Worm (Caenorhabditis elegans) whole organism, young adult: ENCODE data around the gene K11H12.1.

ENCODE experiments used
- B0019.2 ChIP-seq: fragments of 200-800 bp; sonication (Bioruptor generic); conservative IDR thresholded peaks from 2 replicates; pipeline ENCODE4 v1.3.6; 2022; ENCODE audit warnings: missing genetic modification reagents, missing genetic modification characterization, missing compliant biosample characterization
- B0035.1 ChIP-seq: sonication (generic microtip); optimal IDR thresholded peaks from 2 replicates; lab custom pipeline; 2016; ENCODE audit warnings: missing genetic modification characterization, mild to moderate bottlenecking, missing compliant biosample characterization, missing genotype, missing genetic modification reagents
- C06A6.2 ChIP-seq: fragments of 200-800 bp; sonication (Bioruptor generic); conservative IDR thresholded peaks from 2 replicates; pipeline ENCODE4 v1.3.6; 2022; ENCODE audit warnings: missing genetic modification characterization, missing compliant biosample characterization
- F22D6.2 ChIP-seq: sonication (generic microtip); optimal IDR thresholded peaks from 2 replicates; lab custom pipeline; 2016; ENCODE audit warnings: mild to moderate bottlenecking, missing genetic modification characterization, missing compliant biosample characterization
- F33H1.4 ChIP-seq: fragments of 200-800 bp; sonication (Bioruptor generic); IDR thresholded peaks from 2 replicates; pipeline ENCODE4 v1.3.6; 2022; ENCODE audit warnings: missing genetic modification reagents, missing genetic modification characterization, missing compliant biosample characterization
- F37B4.10 ChIP-seq: fragments of 200-800 bp; sonication (Bioruptor generic); IDR thresholded peaks from 2 replicates; pipeline ENCODE4 v1.3.6; 2022; ENCODE audit warnings: missing genetic modification characterization, missing compliant biosample characterization
- F49E8.2 ChIP-seq: sonication (generic microtip); optimal IDR thresholded peaks from 3 replicates; lab custom pipeline; 2017; ENCODE audit warnings: missing genetic modification characterization, mild to moderate bottlenecking, missing compliant biosample characterization, antibody characterized with exemption, moderate library complexity; ENCODE audit not compliant: insufficient read depth
- F57A8.1 ChIP-seq: fragments of 200-800 bp; sonication (Bioruptor generic); optimal IDR thresholded peaks from 2 replicates; lab custom pipeline; 2018; ENCODE audit warnings: mild to moderate bottlenecking, missing genetic modification characterization, moderate library complexity, missing compliant biosample characterization
- Y53F4B.3 ChIP-seq: fragments of 200-800 bp; sonication (Bioruptor generic); IDR thresholded peaks from 2 replicates; pipeline ENCODE4 v1.3.6; 2022; ENCODE audit warnings: missing genetic modification reagents, missing genetic modification characterization, missing compliant biosample characterization
- Y56A3A.18 ChIP-seq: fragments of 200-800 bp; sonication (Bioruptor generic); IDR thresholded peaks from 2 replicates; pipeline ENCODE4 v1.3.6; 2022; ENCODE audit warnings: missing genetic modification reagents, missing genetic modification characterization, missing compliant biosample characterization
- Y95B8A.8 ChIP-seq: fragments of 200-800 bp; sonication (Bioruptor generic); IDR thresholded peaks from 2 replicates; pipeline ENCODE4 v1.3.6; 2022; ENCODE audit warnings: missing genetic modification reagents, missing genetic modification characterization, missing compliant biosample characterization
- ZK185.1 ChIP-seq: sonication (generic microtip); optimal IDR thresholded peaks from 2 replicates; lab custom pipeline; 2016; ENCODE audit warnings: mild to moderate bottlenecking, missing genetic modification characterization, missing compliant biosample characterization; ENCODE audit not compliant: poor library complexity, severe bottlenecking
- akir-1 ChIP-seq: fragments of 200-800 bp; sonication (Bioruptor generic); optimal IDR thresholded peaks from 2 replicates; lab custom pipeline; 2018; ENCODE audit warnings: mild to moderate bottlenecking, missing genetic modification characterization, moderate library complexity, missing compliant biosample characterization
- ama-1 ChIP-seq, 3 experiments: fragments of 150-350 bp in 1 of 3; sonication (generic microtip) in 2 of 3; optimal IDR thresholded peaks; 2 replicates each; lab custom pipeline; 2014 to 2018; ENCODE audit warnings: missing biosample characterization in 2 of 3, missing genetic modification characterization in 2 of 3, missing genetic modification reagents in 2 of 3
- atf-7 ChIP-seq: sonication (generic microtip); optimal IDR thresholded peaks from 2 replicates; lab custom pipeline; 2017; ENCODE audit warnings: mild to moderate bottlenecking, missing genetic modification characterization, missing compliant biosample characterization
- attf-3 ChIP-seq: fragments of 200-800 bp; sonication (Bioruptor generic); conservative IDR thresholded peaks from 2 replicates; pipeline ENCODE4 v1.3.6; 2022; ENCODE audit warnings: missing genetic modification reagents, missing genetic modification characterization, missing compliant biosample characterization
- attf-5 ChIP-seq: fragments of 200-800 bp; sonication (Bioruptor generic); optimal IDR thresholded peaks from 2 replicates; lab custom pipeline; 2018; ENCODE audit warnings: mild to moderate bottlenecking, missing genetic modification characterization, missing compliant biosample characterization
- bed-2 ChIP-seq: fragments of 200-800 bp; sonication (Bioruptor generic); IDR thresholded peaks from 2 replicates; pipeline ENCODE4 v1.3.6; 2022; ENCODE audit warnings: missing genetic modification reagents, missing genetic modification characterization, missing compliant biosample characterization
- ccch-3 ChIP-seq: fragments of 200-800 bp; sonication (Bioruptor generic); optimal IDR thresholded peaks from 2 replicates; lab custom pipeline; 2018; ENCODE audit warnings: mild to moderate bottlenecking, missing genetic modification characterization, missing compliant biosample characterization
- cebp-2 ChIP-seq: fragments of 200-800 bp; sonication (Bioruptor generic); IDR thresholded peaks from 2 replicates; pipeline ENCODE4 v1.3.6; 2022; ENCODE audit warnings: missing genetic modification characterization, missing compliant biosample characterization
- ceh-100 ChIP-seq: fragments of 200-800 bp; sonication (Bioruptor generic); IDR thresholded peaks from 2 replicates; pipeline ENCODE4 v1.3.6; 2022; ENCODE audit warnings: missing genetic modification reagents, missing genetic modification characterization, missing compliant biosample characterization
- ceh-40 ChIP-seq: fragments of 200-800 bp; sonication (Bioruptor generic); IDR thresholded peaks from 2 replicates; pipeline ENCODE4 v1.3.6; 2022; ENCODE audit warnings: missing genetic modification characterization, missing compliant biosample characterization
- ceh-79 ChIP-seq: sonication (generic microtip); optimal IDR thresholded peaks from 2 replicates; lab custom pipeline; 2017; ENCODE audit warnings: mild to moderate bottlenecking, missing genetic modification characterization, missing compliant biosample characterization
- die-1 ChIP-seq: sonication (generic microtip); optimal IDR thresholded peaks from 2 replicates; lab custom pipeline; 2016; ENCODE audit warnings: missing genotype, mild to moderate bottlenecking, missing genetic modification characterization, missing compliant biosample characterization
- dox-1 ChIP-seq: fragments of 200-800 bp; sonication (Bioruptor generic); IDR thresholded peaks from 2 replicates; pipeline ENCODE4 v1.3.6; 2022; ENCODE audit warnings: missing genetic modification reagents, missing genetic modification characterization, missing compliant biosample characterization
- dpl-1 ChIP-seq: fragments of 150-350 bp; optimal IDR thresholded peaks from 2 replicates; lab custom pipeline; 2014; ENCODE audit warnings: missing biosample characterization, missing genetic modification reagents, missing genetic modification characterization
- hlh-26 ChIP-seq: fragments of 200-800 bp; sonication (Bioruptor generic); conservative IDR thresholded peaks from 2 replicates; pipeline ENCODE4 v1.3.6; 2022; ENCODE audit warnings: missing genetic modification reagents, missing genetic modification characterization, missing compliant biosample characterization
- let-607 ChIP-seq, 2 experiments: fragments of 200-800 bp in 1 of 2; sonication (Bioruptor generic) in 1 of 2; sonication (generic microtip) in 1 of 2; optimal IDR thresholded peaks; 2 replicates each; lab custom pipeline; 2016 to 2018; ENCODE audit warnings: mild to moderate bottlenecking in 2 of 2, missing compliant biosample characterization in 2 of 2, missing genetic modification characterization in 2 of 2, moderate library complexity in 2 of 2, missing genotype in 1 of 2
- lin-35 ChIP-seq, 3 experiments: fragments of 150-350 bp in 2 of 3; sonication (generic microtip) in 1 of 3; optimal IDR thresholded peaks; 2 replicates each; lab custom pipeline; 2014 to 2018; ENCODE audit warnings: missing biosample characterization in 3 of 3, missing genetic modification characterization in 3 of 3, missing genetic modification reagents in 3 of 3
- lin-40 ChIP-seq: sonication (generic microtip); optimal IDR thresholded peaks from 2 replicates; lab custom pipeline; 2016; ENCODE audit warnings: missing genetic modification characterization, mild to moderate bottlenecking, missing compliant biosample characterization, missing genotype, missing genetic modification reagents
- lsl-1 ChIP-seq: fragments of 200-800 bp; sonication (Bioruptor generic); optimal IDR thresholded peaks from 2 replicates; lab custom pipeline; 2018; ENCODE audit warnings: mild to moderate bottlenecking, missing genetic modification characterization, moderate library complexity, missing compliant biosample characterization
- madf-6 ChIP-seq: fragments of 200-800 bp; sonication (Bioruptor generic); IDR thresholded peaks from 2 replicates; pipeline ENCODE4 v1.3.6; 2022; ENCODE audit warnings: missing genetic modification reagents, missing genetic modification characterization, missing compliant biosample characterization
- mel-28 ChIP-seq: sonication (generic microtip); optimal IDR thresholded peaks from 2 replicates; lab custom pipeline; 2016; ENCODE audit warnings: borderline replicate concordance, mild to moderate bottlenecking, missing genetic modification characterization, missing compliant biosample characterization
- mxl-1 ChIP-seq: sonication (generic microtip); optimal IDR thresholded peaks from 2 replicates; lab custom pipeline; 2016; ENCODE audit warnings: missing genetic modification characterization, missing compliant biosample characterization
- nfya-2 ChIP-seq: fragments of 200-800 bp; sonication (Bioruptor generic); IDR thresholded peaks from 2 replicates; pipeline ENCODE4 v1.3.6; 2022; ENCODE audit warnings: missing genetic modification reagents, missing genetic modification characterization, missing compliant biosample characterization
- nhr-120 ChIP-seq: fragments of 200-800 bp; sonication (Bioruptor generic); IDR thresholded peaks from 2 replicates; pipeline ENCODE4 v1.3.6; 2022; ENCODE audit warnings: missing genetic modification characterization, missing compliant biosample characterization
- pbrm-1 ChIP-seq: fragments of 200-800 bp; sonication (Bioruptor generic); IDR thresholded peaks from 2 replicates; pipeline ENCODE4 v1.3.6; 2022; ENCODE audit warnings: missing genetic modification reagents, missing genetic modification characterization, missing compliant biosample characterization
- snpc-1.1 ChIP-seq: sonication (generic microtip); optimal IDR thresholded peaks from 2 replicates; lab custom pipeline; 2017; ENCODE audit warnings: missing genetic modification characterization, mild to moderate bottlenecking, missing compliant biosample characterization, antibody characterized with exemption, moderate library complexity, missing genotype, missing genetic modification reagents; ENCODE audit not compliant: insufficient read depth
- snpc-3.4 ChIP-seq: sonication (generic microtip); optimal IDR thresholded peaks from 2 replicates; lab custom pipeline; 2017; ENCODE audit warnings: missing genetic modification characterization, mild to moderate bottlenecking, missing compliant biosample characterization, antibody characterized with exemption, moderate library complexity, missing genotype, missing genetic modification reagents
- sptf-2 ChIP-seq: fragments of 200-800 bp; sonication (Bioruptor generic); optimal IDR thresholded peaks from 2 replicates; lab custom pipeline; 2018; ENCODE audit warnings: mild to moderate bottlenecking, missing genetic modification characterization, missing compliant biosample characterization
- tbx-9 ChIP-seq: sonication (generic microtip); optimal IDR thresholded peaks from 2 replicates; lab custom pipeline; 2016; ENCODE audit warnings: borderline replicate concordance, missing genetic modification characterization, inconsistent platforms, missing compliant biosample characterization
- zfh-2 ChIP-seq: fragments of 200-800 bp; sonication (Bioruptor generic); conservative IDR thresholded peaks from 2 replicates; pipeline ENCODE4 v1.3.6; 2022; ENCODE audit warnings: missing genetic modification reagents, missing genetic modification characterization, missing compliant biosample characterization
- ztf-18 ChIP-seq: sonication (generic microtip); optimal IDR thresholded peaks from 2 replicates; lab custom pipeline; 2016; ENCODE audit warnings: missing genotype, mild to moderate bottlenecking, missing genetic modification characterization, missing compliant biosample characterization

K11H12.1 gene

ce11 chrIV:653138-653848, at the start of gene K11H12.1 (continued):
- TF ChIP-seq akir-1 (GFP tag; lab: Kevin White, UChicago) (no peak), F22D6.2 (no peak), ccch-3 (no peak), Y53F4B.3 (GFP tag; lab: Robert Waterston, UW) (no peak), madf-6 (GFP tag; lab: Robert Waterston, UW) (peak; percentile 78), lsl-1 (GFP tag; lab: Kevin White, UChicago) (no peak), attf-5 (GFP tag; lab: Kevin White, UChicago) (no peak), nfya-2 (GFP tag; lab: Robert Waterston, UW) (peak; percentile 80; the same call in 1 of the 2 replicates), hlh-26 (GFP tag; lab: Robert Waterston, UW) (no peak), B0019.2 (GFP tag; lab: Robert Waterston, UW) (no peak), ceh-100 (GFP tag; lab: Robert Waterston, UW) (peak; percentile 58), ztf-18 (tag; lab: Kevin White, UChicago) (no peak), mel-28 (tag; lab: Kevin White, UChicago) (no peak), Y95B8A.8 (GFP tag; lab: Robert Waterston, UW) (0 out of 2 replicates have a peak, but pooled peaks have one; percentile 10), atf-7 (tag; lab: Kevin White, UChicago) (no peak), B0035.1 (tag; lab: Kevin White, UChicago) (no peak), dox-1 (peak; percentile 34; the same call in 1 of the 2 replicates), ZK185.1 (tag; lab: Kevin White, UChicago) (peak; percentile 24), ceh-40 (GFP tag; lab: Robert Waterston, UW) (0 out of 2 replicates have a peak, but pooled peaks have one; percentile 44), tbx-9 (tag; lab: Kevin White, UChicago) (no peak), F37B4.10 (GFP tag; lab: Robert Waterston, UW) (no peak), C06A6.2 (GFP tag; lab: Robert Waterston, UW) (no peak), cebp-2 (0 out of 2 replicates have a peak, but pooled peaks have one; percentile 82), let-607 (tag; optimal IDR thresholded peaks at IDR 0.05; lab: Kevin White, UChicago) (no peak), Y56A3A.18 (GFP tag; lab: Robert Waterston, UW) (peak; percentile 61; the same call in 1 of the 2 replicates), lin-35 (GFP tag; optimal IDR thresholded peaks at IDR 0.05; lab: Kevin White, UChicago) (peak in 1 of 3 experiments; percentile 23), bed-2 (GFP tag; lab: Robert Waterston, UW) (no peak), pbrm-1 (GFP tag; lab: Robert Waterston, UW) (peak; percentile 50; the same call in 1 of the 2 replicates), F33H1.4 (GFP tag; lab: Robert Waterston, UW) (peak; percentile 27; the same call in 1 of the 2 replicates), nhr-120 (GFP tag; lab: Robert Waterston, UW) (no peak), lin-40 (tag; lab: Kevin White, UChicago) (no peak), die-1 (tag; lab: Kevin White, UChicago) (no peak)

DNA sequence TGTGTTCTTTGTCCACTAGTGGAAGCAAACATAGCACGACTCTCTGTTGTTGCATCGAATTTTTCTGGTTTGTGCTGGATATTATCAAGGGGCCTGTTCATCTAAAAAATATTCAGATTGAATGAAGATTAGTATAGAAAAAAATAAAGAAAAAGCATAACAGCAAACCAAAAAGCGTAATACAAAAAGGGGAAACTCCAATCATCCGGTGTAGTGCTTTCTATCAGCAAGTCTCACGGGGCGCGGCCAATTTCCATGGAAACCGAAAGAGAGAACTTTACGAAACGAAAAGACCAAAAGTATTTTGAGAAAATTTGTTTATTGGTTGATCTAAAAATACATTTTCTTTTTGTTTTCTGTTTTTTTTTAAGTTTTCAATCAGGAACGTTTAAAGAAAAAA, 45.1 kb upstream of the K11H12.1 start, which contains the start of gene Y55F3C.17:
Y55F3C.17 (minus strand) TSS at position 101 of the 400 bp plus-strand sequence.
- TF ChIP-seq F49E8.2 (tag; lab: Kevin White, UChicago) (no peak), tbx-9 (tag; lab: Kevin White, UChicago) (no peak), nfya-2 (GFP tag; lab: Robert Waterston, UW) (no peak), dpl-1 (no peak), attf-3 (no peak), sptf-2 (GFP tag; lab: Kevin White, UChicago) (no peak), F57A8.1 (no peak), ceh-79 (no peak), snpc-3.4 (no peak), dox-1 (no peak), zfh-2 (GFP tag; lab: Robert Waterston, UW) (no peak), mxl-1 (no peak), snpc-1.1 (tag; lab: Kevin White, UChicago) (no peak), ztf-18 (tag; lab: Kevin White, UChicago) (no peak), ama-1 (optimal IDR thresholded peaks at IDR 0.05; lab: Kevin White, UChicago) (no peak), ama-1 (GFP tag; optimal IDR thresholded peaks at IDR 0.05; lab: Kevin White, UChicago) (no peak)
